Fruit fly (Drosophila melanogaster) ovary, adult (tissue): ENCODE results near the gene TotE.

ENCODE experiments used
- CG17801 ChIP-seq: fragments of 200-800 bp; optimal IDR thresholded peaks from 2 replicates; lab custom pipeline; 2019; ENCODE audit warnings: missing biosample characterization, mild to moderate bottlenecking, missing genetic modification characterization, moderate library complexity; ENCODE audit not compliant: partially characterized antibody

TotE gene

dm6 chr2L:19913416-19913815 is at the start of gene TotE:
TSS of gene TotE (minus strand) at chr2L:19913516.
- TF ChIP-seq CG17801 (GFP tag; lab: Kevin White, UChicago) = no peak

- no peak for TF ChIP-seq CG17801 (GFP tag; lab: Kevin White, UChicago)
These were observed 49.0 kb upstream of the TotE start, which contains the start of the genes CG13965 and CG16772 for dm6 chr2L:19962252-19962729. TSS of gene CG13965 (minus strand) at chr2L:19962352. TSS of gene CG16772 (plus strand) at chr2L:19962679.

- TF ChIP-seq CG17801 (GFP tag; lab: Kevin White, UChicago) = no peak
These were observed 48.3 kb upstream of the TotE start, which contains the start of gene CG42866 for dm6 chr2L:19961585-19961984. TSS of gene CG42866 (minus strand) at chr2L:19961685.

dm6 chr2L:19960930-19961329 is 47.6 kb upstream of the TotE start, which contains the start of gene CG34051:
TSS of gene CG34051 (minus strand) at chr2L:19961030.
- no peak for TF ChIP-seq CG17801 (GFP tag; lab: Kevin White, UChicago)

- peak; percentile 22 for TF ChIP-seq CG17801 (GFP tag; lab: Kevin White, UChicago)
These were observed 45.3 kb upstream of the TotE start, which contains the start of gene COX4 for dm6 chr2L:19958520-19959161. TSS of gene COX4 (plus strand) at chr2L:19958713.

- no peak for TF ChIP-seq CG17801 (GFP tag; lab: Kevin White, UChicago)
These were observed 38.9 kb upstream of the TotE start for dm6 chr2L:19952221-19952620.

- TF ChIP-seq CG17801 (GFP tag; lab: Kevin White, UChicago) = no peak
These were observed 38.3 kb upstream of the TotE start for dm6 chr2L:19951543-19952163.

dm6 chr2L:19949600-19949999 is 36.3 kb upstream of the TotE start:
- no peak for TF ChIP-seq CG17801 (GFP tag; lab: Kevin White, UChicago)

dm6 chr2L:19947992-19948524 is 34.7 kb upstream of the TotE start:
- no peak for TF ChIP-seq CG17801 (GFP tag; lab: Kevin White, UChicago)

- TF ChIP-seq CG17801 (GFP tag; lab: Kevin White, UChicago) = no peak
These were observed 31.2 kb upstream of the TotE start for dm6 chr2L:19944309-19945172.

- TF ChIP-seq CG17801 (GFP tag; lab: Kevin White, UChicago) = no peak
These were observed 29.8 kb upstream of the TotE start for dm6 chr2L:19943112-19943511.

dm6 chr2L:19942510-19942909 is 29.2 kb upstream of the TotE start:
- no peak for TF ChIP-seq CG17801 (GFP tag; lab: Kevin White, UChicago)

dm6 chr2L:19941352-19941851 is 28.1 kb upstream of the TotE start:
- TF ChIP-seq CG17801 (GFP tag; lab: Kevin White, UChicago) = no peak

dm6 chr2L:19940036-19940435 is 26.7 kb upstream of the TotE start:
- TF ChIP-seq CG17801 (GFP tag; lab: Kevin White, UChicago) = no peak
